Fruit fly (Drosophila melanogaster) ovary, adult (tissue): ENCODE results near the gene Aef1.

Experiments used
- CG17801 ChIP-seq: fragments of 200-800 bp; optimal IDR thresholded peaks from 2 replicates; lab custom pipeline; 2019; ENCODE audit warnings: missing biosample characterization, mild to moderate bottlenecking, missing genetic modification characterization, moderate library complexity; ENCODE audit not compliant: partially characterized antibody

Gene Aef1

dm6 chr3L:21433744-21434384, 642 bp downstream of the Aef1 start:
- TF ChIP-seq CG17801 (GFP tag; lab: Kevin White, UChicago), result no peak

dm6 chr3L:21436089-21436488, 2.9 kb downstream of the Aef1 start:
- TF ChIP-seq CG17801 (GFP tag; lab: Kevin White, UChicago), result no peak

dm6 chr3L:21441216-21441813, 8.1 kb downstream of the Aef1 start, which contains the start of gene CG5664:
TSS of gene CG5664 (minus strand) at chr3L:21441363.
- TF ChIP-seq CG17801 (GFP tag; lab: Kevin White, UChicago), result no peak

DNA sequence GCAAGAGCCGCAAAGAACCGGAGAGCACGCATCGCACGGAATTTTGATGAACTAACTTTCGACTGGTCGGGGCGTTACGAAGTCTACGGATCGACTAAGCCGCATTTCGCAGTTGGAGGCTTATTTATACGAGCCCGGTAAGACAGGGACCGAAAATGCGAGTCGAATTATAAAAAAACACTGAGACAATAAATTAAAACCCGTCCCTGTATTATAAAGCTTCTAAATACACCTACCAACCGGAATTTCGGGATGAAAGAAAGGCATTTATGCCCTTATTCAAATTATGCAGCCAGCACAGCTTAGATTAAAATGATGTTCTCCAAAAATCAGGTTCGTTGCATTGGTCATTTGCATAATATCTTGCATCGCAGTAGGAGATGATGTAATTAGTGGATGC, 11.5 kb downstream of the Aef1 start, which contains the start of gene Alp1:
Gene Alp1, minus strand, starts transcription at position 101 of the 400 bp plus-strand sequence.
- TF ChIP-seq CG17801 (GFP tag; lab: Kevin White, UChicago), result no peak

DNA sequence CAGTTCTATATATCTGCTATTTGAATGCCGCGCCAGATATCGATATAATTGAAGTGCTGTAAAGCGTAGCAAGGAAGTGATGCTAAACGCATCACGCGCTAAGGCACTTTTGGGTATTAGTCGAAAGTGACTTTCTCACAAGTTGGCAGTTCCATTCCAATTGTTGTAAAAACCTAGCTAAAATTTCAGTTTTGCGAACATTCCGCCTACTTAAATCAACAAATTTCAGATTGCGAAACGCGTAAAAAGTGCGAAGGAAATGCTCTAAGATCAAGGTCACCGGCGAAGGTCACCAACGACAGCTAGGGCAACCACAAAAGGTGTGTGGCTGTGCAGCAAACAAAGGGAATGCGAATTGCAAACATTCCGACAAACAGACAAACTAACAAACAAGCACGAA, 12.5 kb downstream of the Aef1 start, which contains the start of gene Syx7:
Gene Syx7, plus strand, starts transcription at position 131 of the 400 bp plus-strand sequence.
- peak; percentile 39 for TF ChIP-seq CG17801 (GFP tag; lab: Kevin White, UChicago)

dm6 chr3L:21449336-21449735, 16.1 kb downstream of the Aef1 start:
- TF ChIP-seq CG17801 (GFP tag; lab: Kevin White, UChicago), result no peak

- TF ChIP-seq CG17801 (GFP tag; lab: Kevin White, UChicago), result no peak
Measured at dm6 chr3L:21450486-21450885, 17.3 kb downstream of the Aef1 start.

DNA sequence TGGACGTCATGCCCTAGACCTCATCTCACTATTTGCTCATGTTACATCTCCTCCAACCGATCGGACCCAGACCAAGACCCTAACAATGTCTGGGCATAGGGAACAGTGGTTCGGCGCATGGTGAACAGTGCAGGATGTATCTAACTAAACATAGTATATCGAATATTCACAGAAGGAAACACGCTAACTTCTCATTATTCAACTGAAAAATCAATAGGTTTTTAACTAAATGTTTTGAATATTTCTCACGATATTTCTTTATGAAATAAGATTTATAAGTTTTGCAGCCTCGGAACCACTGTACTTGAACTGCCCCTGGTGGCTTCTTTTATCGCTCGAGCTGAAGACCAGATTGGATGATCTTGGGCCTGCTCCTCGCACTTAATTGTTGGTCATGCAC, 20.4 kb downstream of the Aef1 start:
- no peak for TF ChIP-seq CG17801 (GFP tag; lab: Kevin White, UChicago)

DNA sequence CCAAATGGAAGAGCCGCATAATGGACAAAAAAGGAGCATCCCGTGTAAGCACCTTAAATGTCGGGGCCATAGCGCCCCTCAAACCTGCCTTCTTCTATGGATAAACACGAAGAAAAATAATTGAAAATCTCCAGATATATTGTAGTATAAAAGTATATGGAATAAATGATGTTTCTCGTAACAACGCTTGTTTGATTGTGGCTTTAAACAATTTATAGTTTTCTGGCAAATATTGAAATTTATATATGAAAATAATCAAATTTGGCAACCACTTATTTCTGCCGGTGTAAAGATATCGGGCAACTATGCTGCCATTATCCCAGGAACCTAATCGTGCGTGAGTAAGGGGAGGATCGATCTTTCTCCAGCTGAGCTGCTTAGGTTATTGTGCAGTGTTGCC, 22.0 kb downstream of the Aef1 start:
- TF ChIP-seq CG17801 (GFP tag; lab: Kevin White, UChicago), result no peak

DNA sequence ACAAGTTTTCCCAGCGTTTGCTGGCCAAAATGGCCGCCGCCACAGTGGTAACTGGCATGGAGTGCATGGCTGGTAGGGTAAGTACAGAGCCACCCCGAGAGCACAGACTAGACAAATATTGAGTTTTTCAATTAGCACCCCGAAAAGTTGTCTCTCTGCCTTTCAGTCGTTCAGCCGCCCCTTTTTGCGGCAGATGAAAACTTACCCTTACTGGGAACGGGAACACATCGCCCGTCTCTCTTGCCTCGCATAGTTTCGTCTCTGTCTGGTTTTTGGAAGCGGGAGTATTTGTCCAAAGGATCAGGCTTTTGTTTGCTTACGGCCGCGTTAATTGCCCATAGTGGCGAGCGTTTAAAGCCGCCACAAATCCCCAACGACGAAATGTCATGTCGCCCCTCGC, 25.5 kb downstream of the Aef1 start:
- no peak for TF ChIP-seq CG17801 (GFP tag; lab: Kevin White, UChicago)

dm6 chr3L:21460149-21460873, 27.1 kb downstream of the Aef1 start:
- TF ChIP-seq CG17801 (GFP tag; lab: Kevin White, UChicago), result no peak

DNA sequence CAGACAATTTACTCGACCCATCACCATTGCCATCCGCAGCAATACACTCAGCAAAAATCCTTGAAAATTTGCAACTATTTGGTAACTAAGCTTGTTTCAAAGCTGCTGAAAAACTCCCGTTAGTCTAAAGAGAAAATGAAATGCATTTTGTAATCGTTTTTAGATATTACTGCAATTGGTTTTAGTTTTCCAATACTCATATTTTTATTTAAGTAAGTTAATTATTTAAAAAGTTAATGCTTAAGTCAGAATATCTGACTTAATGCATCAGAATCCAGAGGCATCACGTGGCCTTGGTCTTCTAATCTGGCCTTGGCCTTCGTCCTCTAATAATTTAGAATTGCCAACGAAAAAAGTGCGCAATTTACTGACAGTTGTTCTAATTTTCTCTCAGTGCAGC, 29.6 kb downstream of the Aef1 start:
- no peak for TF ChIP-seq CG17801 (GFP tag; lab: Kevin White, UChicago)

dm6 chr3L:21464240-21464639, 31.0 kb downstream of the Aef1 start:
- TF ChIP-seq CG17801 (GFP tag; lab: Kevin White, UChicago), result no peak

- no peak for TF ChIP-seq CG17801 (GFP tag; lab: Kevin White, UChicago)
Measured at dm6 chr3L:21465261-21466112, 32.3 kb downstream of the Aef1 start.

DNA sequence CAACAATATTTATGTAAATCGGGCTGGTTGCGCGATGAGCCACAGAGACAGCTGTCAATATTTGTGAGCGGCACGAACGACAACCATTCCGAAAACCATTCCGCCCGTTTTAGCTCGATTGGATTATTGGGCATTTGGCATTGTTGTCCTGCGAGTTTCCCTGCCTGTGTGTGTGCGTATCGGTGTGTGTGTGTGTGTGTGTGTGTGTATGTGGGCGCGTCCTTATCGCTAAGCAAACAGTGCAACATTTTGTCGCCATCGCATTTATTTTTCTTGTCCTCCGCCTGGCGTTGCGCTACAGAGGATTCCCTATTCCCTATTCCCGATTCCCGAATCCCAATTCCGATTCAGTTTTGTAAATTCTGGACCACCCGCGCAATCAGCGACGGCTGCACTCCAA, 38.7 kb downstream of the Aef1 start:
- no peak for TF ChIP-seq CG17801 (GFP tag; lab: Kevin White, UChicago)
